Worm (Caenorhabditis elegans) whole organism, late embryonic: Measurements from ENCODE around the gene T17H7.7.
A peak's percentile ranks its signal among the peaks of the same experiment; 100 is the strongest.

Source experiments
- F13H6.1 ChIP-seq: sonication (generic microtip); optimal IDR thresholded peaks from 2 replicates; lab custom pipeline; 2016; ENCODE audit warnings: missing genetic modification characterization, missing compliant biosample characterization
- Y22D7AL.16 ChIP-seq: sonication (generic microtip); optimal IDR thresholded peaks from 2 replicates; lab custom pipeline; 2016; ENCODE audit warnings: missing genetic modification characterization, missing compliant biosample characterization
- ceh-14 ChIP-seq: sonication (generic microtip); optimal IDR thresholded peaks from 2 replicates; lab custom pipeline; 2016; ENCODE audit warnings: missing genotype, missing genetic modification characterization, missing compliant biosample characterization
- ceh-18 ChIP-seq: sonication (generic microtip); optimal IDR thresholded peaks from 2 replicates; lab custom pipeline; 2016; ENCODE audit warnings: missing genetic modification characterization, missing compliant biosample characterization
- ceh-19 ChIP-seq: fragments of 200-800 bp; sonication (Bioruptor generic); optimal IDR thresholded peaks from 2 replicates; lab custom pipeline; 2018; ENCODE audit warnings: mild to moderate bottlenecking, missing genetic modification characterization, missing compliant biosample characterization
- ceh-2 ChIP-seq: sonication (generic microtip); optimal IDR thresholded peaks from 2 replicates; lab custom pipeline; 2016; ENCODE audit warnings: missing genotype, missing genetic modification characterization, missing compliant biosample characterization
- ceh-22 ChIP-seq: sonication (generic microtip); optimal IDR thresholded peaks from 2 replicates; lab custom pipeline; 2017; ENCODE audit warnings: missing biosample characterization, missing genetic modification characterization
- ceh-31 ChIP-seq: sonication (generic microtip); optimal IDR thresholded peaks from 2 replicates; lab custom pipeline; 2016; ENCODE audit warnings: missing genetic modification characterization, missing compliant biosample characterization
- ceh-34 ChIP-seq: sonication (generic microtip); optimal IDR thresholded peaks from 2 replicates; lab custom pipeline; 2016; ENCODE audit warnings: mild to moderate bottlenecking, missing genetic modification characterization, missing compliant biosample characterization
- ceh-48 ChIP-seq: sonication (generic microtip); optimal IDR thresholded peaks from 2 replicates; lab custom pipeline; 2016; ENCODE audit warnings: missing genetic modification characterization, inconsistent platforms, missing compliant biosample characterization
- ceh-9 ChIP-seq: sonication (generic microtip); optimal IDR thresholded peaks from 2 replicates; lab custom pipeline; 2016; ENCODE audit warnings: mild to moderate bottlenecking, missing genetic modification characterization, inconsistent platforms, missing compliant biosample characterization
- dve-1 ChIP-seq: sonication (generic microtip); optimal IDR thresholded peaks from 2 replicates; lab custom pipeline; 2017; ENCODE audit warnings: antibody characterized with exemption, mild to moderate bottlenecking, missing genetic modification characterization, missing compliant biosample characterization
- elt-2 ChIP-seq: sonication (generic microtip); optimal IDR thresholded peaks from 2 replicates; lab custom pipeline; 2016; ENCODE audit warnings: missing genetic modification reagents, missing genetic modification characterization, missing compliant biosample characterization
- ets-4 ChIP-seq: sonication (generic microtip); optimal IDR thresholded peaks from 2 replicates; lab custom pipeline; 2016; ENCODE audit warnings: missing genetic modification characterization, missing compliant biosample characterization
- eyg-1 ChIP-seq: sonication (generic microtip); optimal IDR thresholded peaks from 2 replicates; lab custom pipeline; 2016; ENCODE audit warnings: missing genotype, missing genetic modification characterization, missing compliant biosample characterization
- hlh-15 ChIP-seq: sonication (generic microtip); optimal IDR thresholded peaks from 2 replicates; lab custom pipeline; 2016; ENCODE audit warnings: missing genetic modification characterization, missing compliant biosample characterization
- hlh-30 ChIP-seq: sonication (generic microtip); optimal IDR thresholded peaks from 2 replicates; lab custom pipeline; 2017; ENCODE audit warnings: antibody characterized with exemption, missing genetic modification characterization, missing compliant biosample characterization; ENCODE audit not compliant: insufficient read depth
- hlh-6 ChIP-seq: sonication (generic microtip); optimal IDR thresholded peaks from 2 replicates; lab custom pipeline; 2016; ENCODE audit warnings: missing genotype, missing genetic modification characterization, missing compliant biosample characterization
- hlh-8 ChIP-seq: sonication (generic microtip); optimal IDR thresholded peaks from 2 replicates; lab custom pipeline; 2016; ENCODE audit warnings: missing genotype, missing genetic modification characterization, missing compliant biosample characterization
- lim-6 ChIP-seq: sonication (generic microtip); optimal IDR thresholded peaks from 2 replicates; lab custom pipeline; 2016; ENCODE audit warnings: missing genetic modification characterization, missing compliant biosample characterization
- lin-11 ChIP-seq: fragments of 200-800 bp; sonication (Bioruptor generic); optimal IDR thresholded peaks from 2 replicates; lab custom pipeline; 2018; ENCODE audit warnings: mild to moderate bottlenecking, missing genetic modification characterization, missing compliant biosample characterization
- mec-3 ChIP-seq: sonication (generic microtip); optimal IDR thresholded peaks from 2 replicates; lab custom pipeline; 2016; ENCODE audit warnings: borderline replicate concordance, missing genetic modification characterization, missing compliant biosample characterization
- nfya-1 ChIP-seq: sonication (generic microtip); optimal IDR thresholded peaks from 2 replicates; lab custom pipeline; 2017; ENCODE audit warnings: missing genetic modification characterization, mild to moderate bottlenecking, missing compliant biosample characterization, antibody characterized with exemption, moderate library complexity
- pag-3 ChIP-seq: sonication (generic microtip); optimal IDR thresholded peaks from 2 replicates; lab custom pipeline; 2016; ENCODE audit warnings: missing compliant biosample characterization, missing genetic modification characterization, borderline replicate concordance
- pax-1 ChIP-seq: fragments of 150-350 bp; optimal IDR thresholded peaks from 2 replicates; lab custom pipeline; 2014; ENCODE audit warnings: missing biosample characterization, missing genetic modification characterization
- pqm-1 ChIP-seq: sonication (generic microtip); optimal IDR thresholded peaks from 2 replicates; lab custom pipeline; 2016; ENCODE audit warnings: missing genetic modification characterization, missing compliant biosample characterization
- pros-1 ChIP-seq: fragments of 150-350 bp; optimal IDR thresholded peaks from 2 replicates; lab custom pipeline; 2014; ENCODE audit warnings: missing biosample characterization, missing genetic modification reagents, missing genetic modification characterization
- rnt-1 ChIP-seq: sonication (generic microtip); optimal IDR thresholded peaks from 2 replicates; lab custom pipeline; 2016; ENCODE audit warnings: missing genetic modification characterization, missing compliant biosample characterization
- sdc-2 ChIP-seq: sonication (generic microtip); optimal IDR thresholded peaks from 2 replicates; lab custom pipeline; 2016; ENCODE audit warnings: missing genotype, missing genetic modification characterization, missing compliant biosample characterization
- syd-9 ChIP-seq: sonication (generic microtip); optimal IDR thresholded peaks from 2 replicates; lab custom pipeline; 2016; ENCODE audit warnings: mild to moderate bottlenecking, missing genetic modification characterization, moderate library complexity, missing compliant biosample characterization
- tbx-2 ChIP-seq: sonication (generic microtip); optimal IDR thresholded peaks from 2 replicates; lab custom pipeline; 2016; ENCODE audit warnings: missing genetic modification characterization, missing compliant biosample characterization
- tbx-7 ChIP-seq: sonication (generic microtip); optimal IDR thresholded peaks from 2 replicates; lab custom pipeline; 2016; ENCODE audit warnings: missing genotype, missing genetic modification characterization, missing compliant biosample characterization
- ttx-3 ChIP-seq: sonication (generic microtip); optimal IDR thresholded peaks from 2 replicates; lab custom pipeline; 2016; ENCODE audit warnings: missing genetic modification reagents, missing genetic modification characterization, missing compliant biosample characterization
- unc-3 ChIP-seq, 2 experiments: fragments of 200-800 bp in 1 of 2; sonication (Bioruptor generic) in 1 of 2; sonication (generic microtip) in 1 of 2; conservative IDR thresholded peaks in 1 of 2; optimal IDR thresholded peaks in 1 of 2; 2 replicates each; pipeline versions ENCODE4 v1.3.6 to Lab custom; 2016 to 2022; ENCODE audit warnings: missing compliant biosample characterization in 2 of 2, missing genetic modification characterization in 2 of 2, missing genetic modification reagents in 1 of 2
- unc-42 ChIP-seq: sonication (generic microtip); optimal IDR thresholded peaks from 2 replicates; lab custom pipeline; 2016; ENCODE audit warnings: missing genotype, missing genetic modification characterization, missing compliant biosample characterization
- zip-5 ChIP-seq: sonication (generic microtip); optimal IDR thresholded peaks from 2 replicates; lab custom pipeline; 2016; ENCODE audit warnings: missing genetic modification characterization, missing compliant biosample characterization

The T17H7.7 gene

ce11 chrIII:794984-795596 is 37.2 kb upstream of the T17H7.7 start, which contains the start of gene trpp-11:
trpp-11 (plus strand) TSS chrIII:795136.
- no peak for TF ChIP-seq hlh-6 (tag; lab: Kevin White, UChicago)

- no peak for TF ChIP-seq dve-1 (tag; lab: Kevin White, UChicago)
- TF ChIP-seq ceh-48 (tag; lab: Kevin White, UChicago): peak; percentile 30
These were observed 36.1 kb upstream of the T17H7.7 start, which contains the start of gene rps-29 for ce11 chrIII:794000-794399. rps-29 (plus strand) TSS chrIII:794300.

ce11 chrIII:793595-793994 is 35.7 kb upstream of the T17H7.7 start, which contains the start of gene snt-2:
snt-2 (minus strand) TSS chrIII:793733.
- no peak for TF ChIP-seq hlh-6 (tag; lab: Kevin White, UChicago)
- TF ChIP-seq ets-4 (tag; lab: Kevin White, UChicago): no peak
- peak; percentile 87 for TF ChIP-seq nfya-1 (tag; lab: Kevin White, UChicago)
- no peak for TF ChIP-seq sdc-2 (tag; lab: Kevin White, UChicago)
- no peak for TF ChIP-seq Y22D7AL.16 (tag; lab: Kevin White, UChicago)
- TF ChIP-seq ttx-3 (tag; lab: Kevin White, UChicago): no peak
- no peak for TF ChIP-seq ceh-19 (GFP tag; lab: Kevin White, UChicago)
- no peak for TF ChIP-seq mec-3 (tag; lab: Kevin White, UChicago)
- TF ChIP-seq pqm-1 (tag; lab: Kevin White, UChicago): no peak
- peak; percentile 17 for TF ChIP-seq ceh-18 (tag; lab: Kevin White, UChicago)
- peak; percentile 31 for TF ChIP-seq unc-42 (tag; lab: Kevin White, UChicago)
- TF ChIP-seq lim-6: no peak
- peak; percentile 59 for TF ChIP-seq ceh-31
- no peak for TF ChIP-seq syd-9 (tag; lab: Kevin White, UChicago)
- TF ChIP-seq hlh-8: no peak
- peak; percentile 19 for TF ChIP-seq pax-1
- TF ChIP-seq tbx-2 (tag; lab: Kevin White, UChicago): peak; percentile 16
- no peak for TF ChIP-seq ceh-14 (tag; lab: Kevin White, UChicago)
- peak; percentile 38 for TF ChIP-seq elt-2
- no peak for TF ChIP-seq eyg-1
- TF ChIP-seq lin-11 (tag; lab: Kevin White, UChicago): no peak
- peak; percentile 8 for TF ChIP-seq pros-1 (tag; lab: Kevin White, UChicago)
- peak; percentile 17 for TF ChIP-seq ceh-2 (tag; lab: Kevin White, UChicago)
- no peak for TF ChIP-seq tbx-7 (tag; lab: Kevin White, UChicago)
- peak; percentile 65 for TF ChIP-seq hlh-30 (tag; lab: Kevin White, UChicago)
- no peak for TF ChIP-seq ceh-22

- TF ChIP-seq lim-6: no peak
- no peak for TF ChIP-seq ceh-14 (tag; lab: Kevin White, UChicago)
- no peak for TF ChIP-seq F13H6.1 (tag; lab: Kevin White, UChicago)
- TF ChIP-seq hlh-15 (tag; lab: Kevin White, UChicago): no peak
- no peak for TF ChIP-seq ceh-31
- TF ChIP-seq ceh-9 (tag; lab: Kevin White, UChicago): no peak
- no peak for TF ChIP-seq pag-3
- no peak for TF ChIP-seq ceh-34
- TF ChIP-seq, all 69 proteins: peak for 0
These were observed 32.7 kb upstream of the T17H7.7 start for ce11 chrIII:790591-790990.

DNA sequence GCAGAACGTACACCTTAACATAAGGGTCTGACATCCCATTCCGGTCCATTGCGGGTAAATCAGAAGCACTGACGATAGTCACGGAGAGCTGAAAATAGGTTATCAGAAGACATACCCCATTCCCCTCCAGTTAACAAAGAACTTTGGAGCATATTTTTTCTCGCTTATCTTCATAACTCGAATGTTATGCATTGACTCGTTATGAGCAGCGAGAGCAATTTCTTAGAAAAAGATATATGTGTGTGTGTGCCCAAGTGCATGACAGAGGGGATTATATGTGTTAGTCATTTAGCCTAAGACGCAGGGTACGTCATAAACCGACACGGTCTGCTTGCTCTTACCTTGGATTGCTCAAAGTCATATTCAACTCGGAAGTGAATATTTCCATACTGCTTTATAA is 31.7 kb upstream of the T17H7.7 start:
- no peak for TF ChIP-seq syd-9 (tag; lab: Kevin White, UChicago)
- TF ChIP-seq ets-4 (tag; lab: Kevin White, UChicago): no peak
- TF ChIP-seq rnt-1 (tag; lab: Kevin White, UChicago): no peak
- TF ChIP-seq unc-3 (GFP tag; conservative IDR thresholded peaks at IDR 0.05; lab: Robert Waterston, UW): no peak
- no peak for TF ChIP-seq unc-3 (tag; optimal IDR thresholded peaks at IDR 0.05; lab: Kevin White, UChicago)
- no peak for TF ChIP-seq F13H6.1 (tag; lab: Kevin White, UChicago)
- no peak for TF ChIP-seq eyg-1
- TF ChIP-seq zip-5: no peak
- TF ChIP-seq pax-1: peak; percentile 17
